Worm (Caenorhabditis elegans): ENCODE measurements around the gene Y43F8B.25.

Gene Y43F8B.25

DNA sequence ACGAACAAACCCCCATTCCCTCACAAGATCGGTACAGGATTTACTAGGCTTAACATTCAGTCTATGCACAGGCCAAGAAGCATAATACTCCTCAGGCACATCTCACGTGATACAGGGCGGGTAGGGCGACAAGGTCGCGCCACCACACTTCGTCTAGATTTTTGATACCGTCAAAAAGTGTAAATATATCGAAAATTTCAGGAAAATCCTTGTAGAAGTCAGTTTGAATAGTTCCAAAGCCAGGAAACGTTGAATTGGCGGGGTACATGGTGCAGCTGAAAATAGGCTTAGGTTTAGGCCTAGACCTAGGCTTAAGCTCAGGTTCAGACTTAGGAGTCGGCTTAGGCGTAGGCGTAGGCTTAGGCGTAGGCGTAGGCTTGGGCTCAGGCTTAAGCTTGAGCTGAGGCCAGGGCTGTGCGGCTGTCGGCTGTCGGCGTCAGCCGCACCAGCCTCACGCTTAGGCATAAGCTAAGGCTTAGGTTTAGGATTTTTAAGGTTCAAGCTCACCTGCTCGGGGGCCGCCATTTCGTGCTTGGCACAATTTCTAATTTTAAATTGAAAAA, 32.3 kb upstream of the Y43F8B.25 start (continued):
- TF ChIP-seq nhr-76 (tag; optimal IDR thresholded peaks at IDR 0.05): no peak
- TF ChIP-seq hlh-11 (tag; optimal IDR thresholded peaks at IDR 0.05): peak; percentile 8

ce11 chrV:19431036-19431435, 31.7 kb upstream of the Y43F8B.25 start, which contains the start of gene srw-85:
Gene srw-85 (minus strand): TSS chrV:19431136.
- TF ChIP-seq F37D6.2 (tag; optimal IDR thresholded peaks at IDR 0.05) (no peak), ZK337.2 (GFP tag; IDR thresholded peaks at IDR 0.05) (no peak), ceh-82 (tag; optimal IDR thresholded peaks at IDR 0.05) (no peak), rbr-2 (tag; optimal IDR thresholded peaks at IDR 0.05) (no peak), zfp-3 (GFP tag; conservative IDR thresholded peaks at IDR 0.05) (no peak), D1046.2 (GFP tag; IDR thresholded peaks at IDR 0.05) (no peak), zip-2 (tag; optimal IDR thresholded peaks at IDR 0.05) (no peak), ztf-11 (tag; optimal IDR thresholded peaks at IDR 0.05) (no peak), ZK546.5 (tag; optimal IDR thresholded peaks at IDR 0.05) (no peak), ceh-28 (tag; optimal IDR thresholded peaks at IDR 0.05) (no peak), F10B5.3 (tag; optimal IDR thresholded peaks at IDR 0.05) (no peak), aly-2 (tag; optimal IDR thresholded peaks at IDR 0.05) (no peak), nhr-102 (tag; optimal IDR thresholded peaks at IDR 0.05) (no peak)

- no peak for TF ChIP-seq arid-1 (GFP tag; conservative IDR thresholded peaks at IDR 0.05)
- TF ChIP-seq F44E2.7 (GFP tag; IDR thresholded peaks at IDR 0.05): no peak
- TF ChIP-seq ama-1 (optimal IDR thresholded peaks at IDR 0.05): no peak
- TF ChIP-seq nhr-102 (tag; optimal IDR thresholded peaks at IDR 0.05): no peak
- TF ChIP-seq hlh-11 (tag; optimal IDR thresholded peaks at IDR 0.05): no peak
- TF ChIP-seq daf-8 (GFP tag; IDR thresholded peaks at IDR 0.05): no peak
- TF ChIP-seq aha-1 (tag): peak; percentile 76
- TF ChIP-seq lir-3 (tag; optimal IDR thresholded peaks at IDR 0.05): no peak
- no peak for TF ChIP-seq mes-2 (tag; optimal IDR thresholded peaks at IDR 0.05; ENCODE audit: poor library complexity, severe bottlenecking)
- no peak for TF ChIP-seq F37D6.2 (tag; optimal IDR thresholded peaks at IDR 0.05)
- peak; percentile 46 for TF ChIP-seq zip-2 (tag; optimal IDR thresholded peaks at IDR 0.05)
- TF ChIP-seq Y48G9A.11 (GFP tag; IDR thresholded peaks at IDR 0.05): no peak
- TF ChIP-seq php-3 (GFP tag; IDR thresholded peaks at IDR 0.05): peak; percentile 86
- no peak for TF ChIP-seq nhr-237 (tag; optimal IDR thresholded peaks at IDR 0.05)
- no peak for TF ChIP-seq nhr-10 (tag; optimal IDR thresholded peaks at IDR 0.05)
- TF ChIP-seq nhr-11 (tag; optimal IDR thresholded peaks at IDR 0.05): no peak
- no peak for TF ChIP-seq ceh-82 (tag; optimal IDR thresholded peaks at IDR 0.05)
- peak; percentile 27 for TF ChIP-seq nhr-28 (tag; optimal IDR thresholded peaks at IDR 0.05)
- TF ChIP-seq daf-16 (GFP tag; optimal IDR thresholded peaks at IDR 0.05): no peak
- no peak for TF ChIP-seq daf-16 (tag; optimal IDR thresholded peaks at IDR 0.05)
- TF ChIP-seq lin-29 (GFP tag; IDR thresholded peaks at IDR 0.05): no peak
- TF ChIP-seq rbr-2 (tag; optimal IDR thresholded peaks at IDR 0.05): no peak
- TF ChIP-seq madf-9 (GFP tag; conservative IDR thresholded peaks at IDR 0.05): no peak
Observed at ce11 chrV:19432030-19432429, 30.7 kb upstream of the Y43F8B.25 start.

ce11 chrV:19432972-19433371, 29.7 kb upstream of the Y43F8B.25 start, which contains the start of gene C25F9.11:
Gene C25F9.11 (minus strand): TSS chrV:19433072.
- no peak for TF ChIP-seq ceh-32 (tag; optimal IDR thresholded peaks at IDR 0.05; ENCODE audit: poor library complexity)
- no peak for TF ChIP-seq lir-3 (tag; optimal IDR thresholded peaks at IDR 0.05)
- TF ChIP-seq madf-9 (GFP tag; conservative IDR thresholded peaks at IDR 0.05): no peak
- TF ChIP-seq ceh-28 (tag; optimal IDR thresholded peaks at IDR 0.05): no peak
- no peak for TF ChIP-seq set-16 (GFP tag; IDR thresholded peaks at IDR 0.05)
- no peak for TF ChIP-seq mep-1 (tag; optimal IDR thresholded peaks at IDR 0.05)
- no peak for TF ChIP-seq egl-27 (tag; optimal IDR thresholded peaks at IDR 0.05)
- no peak for TF ChIP-seq pqm-1 (tag; optimal IDR thresholded peaks at IDR 0.05)
- no peak for TF ChIP-seq daf-19 (GFP tag; conservative IDR thresholded peaks at IDR 0.05)

All from whole organism, L4 larva.